Worm (Caenorhabditis elegans) whole organism, L4/young adult: Measurements from ENCODE around the gene F37H8.6.

Experiments
- W03F9.2 ChIP-seq: fragments of 150-350 bp; optimal IDR thresholded peaks from 2 replicates; lab custom pipeline; 2014; ENCODE audit warnings: missing biosample characterization, missing genetic modification characterization
- him-1 ChIP-seq: sonication (generic microtip); optimal IDR thresholded peaks from 2 replicates; lab custom pipeline; 2016; ENCODE audit warnings: missing genotype, missing genetic modification reagents, missing genetic modification characterization, missing compliant biosample characterization

ce11 chrII:11161675-11162074, 15.6 kb downstream of the F37H8.6 start:
- TF ChIP-seq him-1 (tag; lab: Kevin White, UChicago) = no peak
- TF ChIP-seq W03F9.2 (tag; lab: Kevin White, UChicago) = no peak
